Worm (Caenorhabditis elegans) whole organism, L4/young adult: ENCODE data around the gene prp-21.

ENCODE experiments used
- W03F9.2 ChIP-seq: fragments of 150-350 bp; optimal IDR thresholded peaks from 2 replicates; lab custom pipeline; 2014; ENCODE audit warnings: missing biosample characterization, missing genetic modification characterization
- him-1 ChIP-seq: sonication (generic microtip); optimal IDR thresholded peaks from 2 replicates; lab custom pipeline; 2016; ENCODE audit warnings: missing genotype, missing genetic modification reagents, missing genetic modification characterization, missing compliant biosample characterization

- TF ChIP-seq W03F9.2 (tag; lab: Kevin White, UChicago) (no peak), him-1 (tag; lab: Kevin White, UChicago) (no peak)
These were observed 27.3 kb downstream of the prp-21 start for ce11 chrII:511968-512367.
